Worm (Caenorhabditis elegans) whole organism, L2 larva: ENCODE data around the gene fbxa-107.

ENCODE experiments used
- R02D3.7 ChIP-seq: fragments of 150-350 bp; optimal IDR thresholded peaks from 2 replicates; lab custom pipeline; 2014; ENCODE audit warnings: missing biosample characterization, missing genetic modification characterization
- aly-2 ChIP-seq: fragments of 150-350 bp; optimal IDR thresholded peaks from 2 replicates; lab custom pipeline; 2014; ENCODE audit warnings: missing biosample characterization, missing genetic modification characterization
- ama-1 ChIP-seq: fragments of 150-350 bp; optimal IDR thresholded peaks from 2 replicates; lab custom pipeline; 2018; ENCODE audit warnings: inconsistent platforms
- ceh-16 ChIP-seq: fragments of 150-350 bp; optimal IDR thresholded peaks from 2 replicates; lab custom pipeline; 2014; ENCODE audit warnings: missing biosample characterization, missing genetic modification characterization
- ceh-82 ChIP-seq: fragments of 150-350 bp; optimal IDR thresholded peaks from 2 replicates; lab custom pipeline; 2014; ENCODE audit warnings: missing biosample characterization, missing genetic modification characterization
- fos-1 ChIP-seq: fragments of 150-350 bp; optimal IDR thresholded peaks from 2 replicates; lab custom pipeline; 2014; ENCODE audit warnings: missing biosample characterization, missing genetic modification characterization
- lin-11 ChIP-seq: fragments of 150-350 bp; sonication (generic microtip); optimal IDR thresholded peaks from 2 replicates; lab custom pipeline; 2014; ENCODE audit warnings: missing biosample characterization, missing genetic modification characterization, inconsistent platforms, mixed read lengths
- nhr-12 ChIP-seq: fragments of 150-350 bp; optimal IDR thresholded peaks from 2 replicates; lab custom pipeline; 2014; ENCODE audit warnings: missing biosample characterization, missing genetic modification characterization
- nhr-21 ChIP-seq: fragments of 150-350 bp; optimal IDR thresholded peaks from 2 replicates; lab custom pipeline; 2014; ENCODE audit warnings: missing biosample characterization, missing genetic modification characterization
- nhr-25 ChIP-seq: fragments of 150-350 bp; sonication (generic microtip); optimal IDR thresholded peaks from 3 replicates; lab custom pipeline; 2014; ENCODE audit warnings: missing biosample characterization, missing genetic modification characterization
- nhr-77 ChIP-seq: fragments of 150-350 bp; optimal IDR thresholded peaks from 2 replicates; lab custom pipeline; 2014; ENCODE audit warnings: missing biosample characterization, missing genetic modification characterization
- zag-1 ChIP-seq: fragments of 150-350 bp; optimal IDR thresholded peaks from 2 replicates; lab custom pipeline; 2014; ENCODE audit warnings: missing biosample characterization, missing genetic modification characterization

DNA sequence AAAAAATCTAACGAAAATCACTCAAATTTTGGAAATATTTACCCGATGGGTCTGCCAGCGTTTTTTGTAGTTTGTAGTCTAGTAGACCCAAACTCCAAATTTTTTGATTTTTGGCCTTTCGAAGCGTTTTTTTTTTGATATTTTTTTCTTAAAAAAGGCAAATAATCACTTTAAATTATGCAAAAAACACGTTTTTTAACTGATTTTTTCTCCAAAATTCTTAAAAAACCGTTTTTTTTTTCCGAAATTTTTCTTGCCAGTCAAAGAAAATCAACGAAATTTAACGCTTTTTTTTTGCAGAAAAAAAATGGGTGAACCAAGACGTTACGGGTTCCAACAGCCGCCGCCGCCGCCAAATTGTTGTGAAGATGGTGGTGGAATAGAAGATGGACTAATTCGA lies 15.8 kb upstream of the fbxa-107 start, which contains the start of gene Y37H2A.1:
- TF ChIP-seq fos-1 (no peak), ama-1 (lab: Kevin White, UChicago) (no peak), ceh-16 (tag; lab: Kevin White, UChicago) (no peak), aly-2 (tag; lab: Kevin White, UChicago) (no peak), zag-1 (tag; lab: Kevin White, UChicago) (no peak), nhr-12 (tag; lab: Kevin White, UChicago) (no peak), ceh-82 (tag; lab: Kevin White, UChicago) (no peak), R02D3.7 (tag; lab: Kevin White, UChicago) (no peak), nhr-77 (tag; lab: Kevin White, UChicago) (no peak), nhr-21 (no peak), lin-11 (no peak), nhr-25 (tag; lab: Kevin White, UChicago) (no peak)
